Worm (Caenorhabditis elegans) whole organism, midembryonic: ENCODE data around the gene pqn-39.

Experiments
- T22C8.4 ChIP-seq: fragments of 200-800 bp; sonication (Bioruptor generic); IDR thresholded peaks from 2 replicates; pipeline ENCODE4 v1.3.6; 2022; ENCODE audit warnings: missing genetic modification characterization, missing compliant biosample characterization
- flt-1 ChIP-seq: fragments of 200-800 bp; sonication (Bioruptor generic); IDR thresholded peaks from 2 replicates; pipeline ENCODE4 v1.3.6; 2022; ENCODE audit warnings: missing genetic modification characterization, missing compliant biosample characterization

DNA sequence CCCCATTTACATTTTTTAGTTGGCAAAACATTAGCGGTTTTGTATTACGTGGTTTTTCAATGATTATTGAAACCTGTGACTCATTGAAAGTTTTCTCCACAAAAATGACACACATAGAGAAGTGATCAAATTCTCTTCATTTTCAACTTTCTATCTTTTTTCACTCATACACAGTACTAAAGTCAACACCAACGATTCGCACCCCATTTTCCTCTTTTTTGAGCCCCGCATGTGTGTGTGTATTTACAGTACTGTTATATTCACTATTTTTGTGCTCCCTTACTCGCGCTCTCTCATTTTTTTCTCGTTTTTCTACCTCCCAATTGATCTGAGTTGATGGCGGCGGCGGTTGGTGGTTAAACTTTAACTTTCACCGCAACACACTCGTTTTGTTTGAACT, 10.0 kb downstream of the pqn-39 start:
- TF ChIP-seq flt-1 (GFP tag; lab: Robert Waterston, UW) (no peak), T22C8.4 (GFP tag; lab: Robert Waterston, UW) (no peak)
